Worm (Caenorhabditis elegans) whole organism, L2 larva: ENCODE measurements around the gene ZK652.8.

Experiments used
- C34F6.9 ChIP-seq: fragments of 150-350 bp; optimal IDR thresholded peaks from 2 replicates; lab custom pipeline; 2014; ENCODE audit warnings: missing biosample characterization, missing genetic modification characterization
- F13H6.1 ChIP-seq: sonication (generic microtip); optimal IDR thresholded peaks from 2 replicates; lab custom pipeline; 2016; ENCODE audit warnings: missing genetic modification characterization, missing compliant biosample characterization
- R02D3.7 ChIP-seq: fragments of 150-350 bp; optimal IDR thresholded peaks from 2 replicates; lab custom pipeline; 2014; ENCODE audit warnings: missing biosample characterization, missing genetic modification characterization
- Y55F3AM.14 ChIP-seq: fragments of 200-800 bp; sonication (Bioruptor generic); optimal IDR thresholded peaks from 2 replicates; lab custom pipeline; 2018; ENCODE audit warnings: mild to moderate bottlenecking, missing genetic modification characterization, missing compliant biosample characterization
- ZK546.5 ChIP-seq: sonication (generic microtip); optimal IDR thresholded peaks from 2 replicates; lab custom pipeline; 2017; ENCODE audit warnings: missing biosample characterization, missing genetic modification characterization
- alr-1 ChIP-seq: fragments of 150-350 bp; optimal IDR thresholded peaks from 2 replicates; lab custom pipeline; 2014; ENCODE audit warnings: missing biosample characterization, missing genetic modification characterization
- aly-2 ChIP-seq: fragments of 150-350 bp; optimal IDR thresholded peaks from 2 replicates; lab custom pipeline; 2014; ENCODE audit warnings: missing biosample characterization, missing genetic modification characterization
- ama-1 ChIP-seq: fragments of 150-350 bp; optimal IDR thresholded peaks from 2 replicates; lab custom pipeline; 2018; ENCODE audit warnings: inconsistent platforms
- blmp-1 ChIP-seq: sonication (generic microtip); optimal IDR thresholded peaks from 2 replicates; lab custom pipeline; 2017; ENCODE audit warnings: missing genetic modification characterization, mild to moderate bottlenecking, missing compliant biosample characterization, antibody characterized with exemption, moderate library complexity; ENCODE audit not compliant: insufficient read depth
- ceh-16 ChIP-seq: fragments of 150-350 bp; optimal IDR thresholded peaks from 2 replicates; lab custom pipeline; 2014; ENCODE audit warnings: missing biosample characterization, missing genetic modification characterization
- ceh-82 ChIP-seq: fragments of 150-350 bp; optimal IDR thresholded peaks from 2 replicates; lab custom pipeline; 2014; ENCODE audit warnings: missing biosample characterization, missing genetic modification characterization
- crh-2 ChIP-seq: sonication (generic microtip); optimal IDR thresholded peaks from 2 replicates; lab custom pipeline; 2017; ENCODE audit warnings: missing biosample characterization, missing genetic modification characterization
- egl-27 ChIP-seq: sonication (generic microtip); optimal IDR thresholded peaks from 3 replicates; lab custom pipeline; 2017; ENCODE audit warnings: missing biosample characterization, missing genetic modification reagents, missing genetic modification characterization
- elt-1 ChIP-seq: fragments of 150-350 bp; optimal IDR thresholded peaks from 2 replicates; lab custom pipeline; 2014; ENCODE audit warnings: missing biosample characterization, missing genetic modification characterization
- fos-1 ChIP-seq: fragments of 150-350 bp; optimal IDR thresholded peaks from 2 replicates; lab custom pipeline; 2014; ENCODE audit warnings: missing biosample characterization, missing genetic modification characterization
- gmeb-1 ChIP-seq: fragments of 150-350 bp; optimal IDR thresholded peaks from 2 replicates; lab custom pipeline; 2014; ENCODE audit warnings: missing biosample characterization, missing genetic modification characterization
- lin-11 ChIP-seq: fragments of 150-350 bp; sonication (generic microtip); optimal IDR thresholded peaks from 2 replicates; lab custom pipeline; 2014; ENCODE audit warnings: missing biosample characterization, missing genetic modification characterization, inconsistent platforms, mixed read lengths
- lin-13 ChIP-seq: fragments of 150-350 bp; optimal IDR thresholded peaks from 2 replicates; lab custom pipeline; 2014; ENCODE audit warnings: missing biosample characterization, missing genetic modification reagents, missing genetic modification characterization
- lsy-2 ChIP-seq, 2 experiments: fragments of 150-350 bp in 1 of 2; sonication (generic microtip) in 1 of 2; optimal IDR thresholded peaks; 2 replicates each; lab custom pipeline; 2014 to 2017; ENCODE audit warnings: missing biosample characterization in 2 of 2, missing genetic modification characterization in 2 of 2
- mab-5 ChIP-seq: fragments of 150-350 bp; optimal IDR thresholded peaks from 2 replicates; lab custom pipeline; 2014; ENCODE audit warnings: missing biosample characterization, missing genetic modification characterization
- mbf-1 ChIP-seq: sonication (generic microtip); optimal IDR thresholded peaks from 2 replicates; lab custom pipeline; 2017; ENCODE audit warnings: missing biosample characterization, missing genetic modification characterization
- mdl-1 ChIP-seq, 2 experiments: fragments of 150-350 bp in 1 of 2; sonication (generic microtip) in 1 of 2; optimal IDR thresholded peaks; 2 replicates each; lab custom pipeline; 2017; ENCODE audit warnings: missing biosample characterization in 2 of 2, missing genetic modification characterization in 2 of 2
- nhr-11 ChIP-seq: fragments of 150-350 bp; optimal IDR thresholded peaks from 2 replicates; lab custom pipeline; 2014; ENCODE audit warnings: missing biosample characterization, missing genetic modification characterization
- nhr-129 ChIP-seq: fragments of 150-350 bp; optimal IDR thresholded peaks from 2 replicates; lab custom pipeline; 2014; ENCODE audit warnings: missing biosample characterization, missing genetic modification characterization
- nhr-21 ChIP-seq: fragments of 150-350 bp; optimal IDR thresholded peaks from 2 replicates; lab custom pipeline; 2014; ENCODE audit warnings: missing biosample characterization, missing genetic modification characterization
- nhr-23 ChIP-seq: fragments of 150-350 bp; optimal IDR thresholded peaks from 2 replicates; lab custom pipeline; 2014; ENCODE audit warnings: missing biosample characterization, missing genetic modification reagents, missing genetic modification characterization
- nhr-237 ChIP-seq: fragments of 150-350 bp; optimal IDR thresholded peaks from 2 replicates; lab custom pipeline; 2014; ENCODE audit warnings: missing biosample characterization, missing genetic modification characterization
- nhr-25 ChIP-seq: fragments of 150-350 bp; sonication (generic microtip); optimal IDR thresholded peaks from 3 replicates; lab custom pipeline; 2014; ENCODE audit warnings: missing biosample characterization, missing genetic modification characterization
- nhr-6 ChIP-seq: fragments of 150-350 bp; optimal IDR thresholded peaks from 2 replicates; lab custom pipeline; 2014; ENCODE audit warnings: missing biosample characterization, missing genetic modification characterization
- nhr-77 ChIP-seq: fragments of 150-350 bp; optimal IDR thresholded peaks from 2 replicates; lab custom pipeline; 2014; ENCODE audit warnings: missing biosample characterization, missing genetic modification characterization
- peb-1 ChIP-seq: fragments of 150-350 bp; optimal IDR thresholded peaks from 2 replicates; lab custom pipeline; 2014; ENCODE audit warnings: missing biosample characterization, missing genetic modification characterization
- sem-4 ChIP-seq: fragments of 150-350 bp; optimal IDR thresholded peaks from 2 replicates; lab custom pipeline; 2014; ENCODE audit warnings: missing biosample characterization, missing genetic modification reagents, missing genetic modification characterization
- sma-3 ChIP-seq: sonication (generic microtip); optimal IDR thresholded peaks from 2 replicates; lab custom pipeline; 2016; ENCODE audit warnings: missing genetic modification reagents, missing genetic modification characterization, missing compliant biosample characterization
- sma-9 ChIP-seq, 2 experiments: fragments of 150-350 bp in 1 of 2; sonication (generic microtip) in 1 of 2; optimal IDR thresholded peaks; 2 replicates each; lab custom pipeline; 2014 to 2016; ENCODE audit warnings: missing genetic modification characterization in 2 of 2, mild to moderate bottlenecking in 1 of 2, missing biosample characterization in 1 of 2, missing compliant biosample characterization in 1 of 2, missing genetic modification reagents in 1 of 2, moderate library complexity in 1 of 2
- snpc-4 ChIP-seq: fragments of 150-350 bp; optimal IDR thresholded peaks from 2 replicates; lab custom pipeline; 2014; ENCODE audit warnings: missing biosample characterization, missing genetic modification characterization
- unc-39 ChIP-seq: fragments of 150-350 bp; optimal IDR thresholded peaks from 2 replicates; lab custom pipeline; 2014; ENCODE audit warnings: missing biosample characterization, missing genetic modification characterization
- unc-55 ChIP-seq: fragments of 150-350 bp; sonication (generic microtip); optimal IDR thresholded peaks from 3 replicates; lab custom pipeline; 2014; ENCODE audit warnings: missing biosample characterization, missing genetic modification reagents, missing genetic modification characterization
- unc-62 ChIP-seq: fragments of 150-350 bp; optimal IDR thresholded peaks from 2 replicates; lab custom pipeline; 2014; ENCODE audit warnings: missing biosample characterization, missing genetic modification reagents, missing genetic modification characterization
- zag-1 ChIP-seq: fragments of 150-350 bp; optimal IDR thresholded peaks from 2 replicates; lab custom pipeline; 2014; ENCODE audit warnings: missing biosample characterization, missing genetic modification characterization
- ztf-4 ChIP-seq: fragments of 150-350 bp; optimal IDR thresholded peaks from 2 replicates; lab custom pipeline; 2014; ENCODE audit warnings: missing biosample characterization, missing genetic modification characterization

ZK652.8 gene

DNA sequence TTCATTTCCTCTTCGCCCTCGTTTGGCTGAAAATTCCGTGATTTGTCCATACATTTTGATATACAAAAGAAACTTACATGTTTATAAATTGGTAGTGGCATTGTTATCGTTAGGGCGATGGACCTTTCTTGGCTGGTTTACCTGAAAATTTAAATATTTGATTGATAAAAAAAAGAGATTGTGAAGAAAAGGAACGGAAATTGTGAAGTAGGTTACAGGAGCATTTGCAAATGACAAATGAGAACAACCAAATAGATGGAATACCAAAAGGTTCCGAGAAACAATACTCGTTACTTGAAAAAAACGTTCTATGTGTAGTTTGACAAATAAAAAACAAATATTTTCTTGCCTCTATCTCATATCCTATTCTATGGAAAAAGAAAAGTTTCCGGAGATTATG lies at the start of gene ZK652.8:
Gene ZK652.8, minus strand, starts transcription at position 101 of the 400 bp plus-strand sequence.
- TF ChIP-seq zag-1 (tag; lab: Kevin White, UChicago) (no peak), unc-55 (no peak), fos-1 (no peak), alr-1 (no peak), blmp-1 (tag; lab: Kevin White, UChicago) (no peak), Y55F3AM.14 (GFP tag; lab: Kevin White, UChicago) (no peak), R02D3.7 (tag; lab: Kevin White, UChicago) (no peak), elt-1 (tag; lab: Kevin White, UChicago) (no peak)
- TF ChIP-seq, all 48 proteins: peak for 0

DNA sequence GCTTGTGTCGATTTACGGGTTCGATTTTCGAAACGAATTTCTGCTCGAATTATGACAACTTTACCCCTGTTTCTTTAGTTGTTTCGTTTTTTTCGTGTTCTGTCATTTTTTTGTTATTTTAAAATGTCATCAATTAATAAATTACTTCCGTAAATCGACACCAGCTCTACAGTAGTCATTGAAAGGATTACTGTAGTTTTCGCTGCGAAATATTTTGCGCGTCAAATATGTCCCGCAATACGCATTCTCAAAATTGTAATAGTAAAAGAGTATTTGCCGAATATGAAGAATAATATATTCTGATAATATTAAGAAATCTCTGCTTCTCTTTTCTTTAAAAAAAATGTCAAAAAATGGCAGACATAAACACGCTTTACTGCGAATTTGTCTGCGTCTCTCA lies 49.8 kb upstream of the ZK652.8 start:
- TF ChIP-seq lin-13 (no peak), aly-2 (tag; lab: Kevin White, UChicago) (no peak), lin-11 (no peak), unc-39 (tag; lab: Kevin White, UChicago) (no peak), sma-9 (GFP tag; optimal IDR thresholded peaks at IDR 0.05; lab: Kevin White, UChicago) (no peak), sma-9 (tag; optimal IDR thresholded peaks at IDR 0.05; lab: Kevin White, UChicago) (no peak), mdl-1 (tag; optimal IDR thresholded peaks at IDR 0.05; lab: Kevin White, UChicago) (no peak), ZK546.5 (tag; lab: Kevin White, UChicago) (no peak), nhr-11 (tag; lab: Kevin White, UChicago) (no peak), C34F6.9 (tag; lab: Kevin White, UChicago) (no peak)

DNA sequence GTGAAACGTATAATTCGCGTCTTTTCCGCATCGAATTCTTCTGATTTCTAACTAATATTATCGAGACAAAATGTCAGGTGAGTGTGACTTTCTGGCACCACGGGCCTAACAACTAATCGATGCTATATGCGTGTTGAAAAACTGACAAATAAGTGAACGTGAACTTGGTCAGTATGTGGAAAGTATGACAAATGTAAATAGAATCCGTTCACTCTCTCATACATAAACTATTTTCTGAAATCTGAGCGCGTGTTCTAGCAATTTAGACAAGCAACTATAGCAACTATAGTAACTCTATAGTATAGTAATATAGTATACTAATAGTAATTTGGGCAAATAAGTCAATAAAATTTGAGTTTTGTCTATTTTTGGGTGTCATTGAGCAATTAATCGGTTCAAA lies 48.9 kb upstream of the ZK652.8 start:
- no peak for TF ChIP-seq unc-62 (GFP tag; lab: Kevin White, UChicago)
- TF ChIP-seq sma-9 (GFP tag; optimal IDR thresholded peaks at IDR 0.05; lab: Kevin White, UChicago): no peak
- no peak for TF ChIP-seq sma-9 (tag; optimal IDR thresholded peaks at IDR 0.05; lab: Kevin White, UChicago)
- no peak for TF ChIP-seq ceh-82
- TF ChIP-seq mab-5 (tag; lab: Kevin White, UChicago): no peak
- no peak for TF ChIP-seq alr-1
- TF ChIP-seq ceh-16 (tag; lab: Kevin White, UChicago): no peak

DNA sequence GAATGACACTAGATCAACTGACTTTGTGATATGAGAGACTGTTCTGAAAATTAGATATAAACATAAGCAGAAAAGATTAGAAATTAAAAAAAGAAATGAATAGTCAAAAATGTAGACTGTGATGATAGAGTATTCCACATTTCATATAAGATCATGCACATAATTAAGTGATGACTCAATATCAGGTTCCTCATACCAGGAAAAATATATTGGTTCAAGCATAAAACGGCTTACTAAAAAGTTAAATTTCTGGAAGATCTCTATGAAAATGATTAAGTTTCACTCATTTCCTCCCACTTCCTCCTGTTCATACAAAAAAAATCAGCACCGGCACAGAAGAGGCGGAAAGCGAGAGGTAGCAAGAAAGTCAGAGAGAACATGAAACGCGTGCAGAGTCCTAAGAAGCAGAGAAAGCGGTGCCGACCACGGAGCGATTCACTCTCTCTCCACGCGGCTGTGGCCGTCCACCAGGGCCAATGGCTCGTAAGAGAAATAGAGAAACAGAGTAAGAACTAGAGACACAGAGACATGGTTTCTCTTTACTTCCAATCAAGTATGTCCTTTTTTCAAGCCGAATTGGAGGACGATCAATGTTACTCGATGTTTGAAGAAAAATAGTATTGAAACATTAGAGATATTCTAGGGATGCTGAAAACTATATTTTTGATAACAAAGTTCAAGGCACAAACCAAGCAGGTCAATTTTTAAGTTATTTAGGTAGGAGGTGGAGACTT lies 48.3 kb upstream of the ZK652.8 start, which contains the start of the genes ZK688.5 and fahd-1:
Gene ZK688.5, minus strand, starts transcription at position 51 of the 734 bp plus-strand sequence.
Gene fahd-1, plus strand, starts transcription at position 684 of the 734 bp plus-strand sequence.
- TF ChIP-seq mdl-1 (tag; optimal IDR thresholded peaks at IDR 0.05; lab: Kevin White, UChicago): peak; percentile 52 to 80
- no peak for TF ChIP-seq nhr-23 (tag; lab: Kevin White, UChicago)
- TF ChIP-seq sma-3 (GFP tag; lab: Kevin White, UChicago): peak; percentile 70
- TF ChIP-seq ZK546.5 (tag; lab: Kevin White, UChicago): no peak
- no peak for TF ChIP-seq Y55F3AM.14 (GFP tag; lab: Kevin White, UChicago)
- TF ChIP-seq zag-1 (tag; lab: Kevin White, UChicago): peak; percentile 16
- peak; percentile 84 for TF ChIP-seq sma-9 (GFP tag; optimal IDR thresholded peaks at IDR 0.05; lab: Kevin White, UChicago)
- no peak for TF ChIP-seq sma-9 (tag; optimal IDR thresholded peaks at IDR 0.05; lab: Kevin White, UChicago)
- peak; percentile 87 for TF ChIP-seq blmp-1 (tag; lab: Kevin White, UChicago)
- TF ChIP-seq lin-13: peak; percentile 34
- no peak for TF ChIP-seq mbf-1 (tag; lab: Kevin White, UChicago)
- peak; percentile 77 for TF ChIP-seq nhr-21 (tag; lab: Kevin White, UChicago)
- TF ChIP-seq sem-4 (tag; lab: Kevin White, UChicago): peak; percentile 67
- no peak for TF ChIP-seq unc-62 (GFP tag; lab: Kevin White, UChicago)
- peak; percentile 35 for TF ChIP-seq ama-1 (lab: Kevin White, UChicago)
- peak; percentile 87 for TF ChIP-seq C34F6.9 (tag; lab: Kevin White, UChicago)
- peak; percentile 88 for TF ChIP-seq nhr-25
- TF ChIP-seq nhr-77: no peak
- no peak for TF ChIP-seq nhr-6 (tag; lab: Kevin White, UChicago)
- peak; percentile 18 for TF ChIP-seq ztf-4 (tag; lab: Kevin White, UChicago)
- peak; percentile 37 for TF ChIP-seq egl-27 (tag; lab: Kevin White, UChicago)
- peak; percentile 47 for TF ChIP-seq snpc-4 (tag; lab: Kevin White, UChicago)
- peak; percentile 78 for TF ChIP-seq unc-55
- no peak for TF ChIP-seq nhr-237 (tag; lab: Kevin White, UChicago)
- TF ChIP-seq unc-39 (tag; lab: Kevin White, UChicago): no peak
- peak; percentile 87 for TF ChIP-seq F13H6.1 (tag; lab: Kevin White, UChicago)
- no peak for TF ChIP-seq peb-1
- no peak for TF ChIP-seq ceh-16 (tag; lab: Kevin White, UChicago)
- peak; percentile 82 for TF ChIP-seq nhr-129 (tag; lab: Kevin White, UChicago)
- TF ChIP-seq fos-1: peak; percentile 93
- peak; percentile 65 for TF ChIP-seq gmeb-1 (tag; lab: Kevin White, UChicago)
- TF ChIP-seq lsy-2 (tag; optimal IDR thresholded peaks at IDR 0.05; lab: Kevin White, UChicago): peak; percentile 60 to 69
- TF ChIP-seq crh-2 (tag; lab: Kevin White, UChicago): peak; percentile 85
- TF ChIP-seq ceh-82: no peak
